Worm (Caenorhabditis elegans): Measurements from ENCODE around the gene ceh-51.

- TF ChIP-seq B0035.1 (tag; optimal IDR thresholded peaks at IDR 0.05) (no peak), F33H1.4 (GFP tag; IDR thresholded peaks at IDR 0.05) (no peak), dpl-1 (GFP tag; optimal IDR thresholded peaks at IDR 0.05) (no peak), Y67H2A.10 (GFP tag; conservative IDR thresholded peaks at IDR 0.05) (no peak), lir-1 (GFP tag; conservative IDR thresholded peaks at IDR 0.05) (no peak), F23B12.7 (tag; optimal IDR thresholded peaks at IDR 0.05; ENCODE audit: insufficient read depth) (no peak), lin-35 (GFP tag; optimal IDR thresholded peaks at IDR 0.05) (no peak), xnd-1 (tag; optimal IDR thresholded peaks at IDR 0.05) (no peak)
Observed at ce11 chrV:18837125-18837524, 36.8 kb upstream of the ceh-51 start, which contains the start of gene cyp-33D3.
